Fruit fly (Drosophila melanogaster): Measurements from ENCODE around the gene Oli.

dm6 chr2L:17591960-17592359 is 3.0 kb downstream of the Oli start, which contains the start of the genes Sytalpha and CG6870:
- TF ChIP-seq Rel (GFP tag; optimal IDR thresholded peaks at IDR 0.05) = no peak
- TF ChIP-seq Rel (tag; optimal IDR thresholded peaks at IDR 0.05) = no peak
- TF ChIP-seq Jra (GFP tag; optimal IDR thresholded peaks at IDR 0.05) = no peak
- no peak for TF ChIP-seq h (GFP tag; optimal IDR thresholded peaks at IDR 0.05)
- no peak for TF ChIP-seq dl (GFP tag; optimal IDR thresholded peaks at IDR 0.05; ENCODE audit: insufficient read depth in 1 of 2, partially characterized antibody in 2 of 2)
- no peak for TF ChIP-seq sv (GFP tag; optimal IDR thresholded peaks at IDR 0.05)
- TF ChIP-seq Mio (GFP tag; optimal IDR thresholded peaks at IDR 0.05) = no peak
- no peak for TF ChIP-seq dmrt93B (GFP tag; optimal IDR thresholded peaks at IDR 0.05)
- TF ChIP-seq psq (GFP tag; optimal IDR thresholded peaks at IDR 0.05) = no peak
- TF ChIP-seq CrebA (GFP tag; optimal IDR thresholded peaks at IDR 0.05; ENCODE audit: borderline replicate concordance) = no peak
